Fruit fly (Drosophila melanogaster) whole organism, embryonic: ENCODE data around the gene Myo95E.

Experiments used
- Bgb ChIP-seq: fragments of 200-800 bp; sonication (Bioruptor generic); IDR thresholded peaks from 2 replicates; pipeline ENCODE4 v1.3.6; 2022; ENCODE audit warnings: missing biosample characterization, missing genetic modification characterization; ENCODE audit not compliant: partially characterized antibody
- Blimp-1 ChIP-seq: fragments of 200-800 bp; sonication (Bioruptor generic); optimal IDR thresholded peaks from 3 replicates; lab custom pipeline; 2018; ENCODE audit warnings: missing biosample characterization, missing genetic modification characterization, mild to moderate bottlenecking, moderate library complexity, missing genetic modification reagents
- CG13287 ChIP-seq: fragments of 200-800 bp; sonication (Bioruptor generic); IDR thresholded peaks from 2 replicates; pipeline ENCODE4 v1.3.6; 2022; ENCODE audit warnings: missing biosample characterization, missing genetic modification characterization; ENCODE audit not compliant: partially characterized antibody
- CG15269 ChIP-seq: fragments of 200-800 bp; sonication (Bioruptor generic); optimal IDR thresholded peaks from 2 replicates; lab custom pipeline; 2018; ENCODE audit warnings: missing biosample characterization, mild to moderate bottlenecking, missing genetic modification characterization, moderate library complexity
- CG1792 ChIP-seq: fragments of 200-800 bp; sonication (Bioruptor generic); optimal IDR thresholded peaks from 2 replicates; lab custom pipeline; 2016; ENCODE audit warnings: missing biosample characterization, missing genetic modification characterization
- CG18262 ChIP-seq: fragments of 200-800 bp; optimal IDR thresholded peaks from 3 replicates; lab custom pipeline; 2019; ENCODE audit warnings: missing biosample characterization, mild to moderate bottlenecking, missing genetic modification characterization, moderate library complexity
- CG2889 ChIP-seq: fragments of 200-800 bp; sonication (Bioruptor generic); IDR thresholded peaks from 3 replicates; pipeline ENCODE4 v1.3.6; 2022; ENCODE audit warnings: missing biosample characterization, missing genetic modification characterization
- CG3726 ChIP-seq: fragments of 200-800 bp; sonication (Bioruptor generic); IDR thresholded peaks from 3 replicates; pipeline ENCODE4, ENCODE4 v1.3.6; 2022; ENCODE audit warnings: missing biosample characterization, missing genetic modification characterization
- CG4328 ChIP-seq: fragments of 200-800 bp; sonication (Bioruptor generic); optimal IDR thresholded peaks from 3 replicates; lab custom pipeline; 2017; ENCODE audit warnings: missing biosample characterization, missing genetic modification reagents, missing genetic modification characterization
- CG4360 ChIP-seq: fragments of 200-800 bp; sonication (Bioruptor generic); IDR thresholded peaks from 2 replicates; pipeline ENCODE4 v1.3.6; 2022; ENCODE audit warnings: missing biosample characterization, missing genetic modification characterization
- CG4820 ChIP-seq: fragments of 200-800 bp; sonication (Bioruptor generic); optimal IDR thresholded peaks from 3 replicates; lab custom pipeline; 2016; ENCODE audit warnings: missing biosample characterization, missing genetic modification characterization
- CG7928 ChIP-seq: fragments of 200-800 bp; sonication (Bioruptor generic); optimal IDR thresholded peaks from 2 replicates; lab custom pipeline; 2017; ENCODE audit warnings: missing biosample characterization, mild to moderate bottlenecking, missing genetic modification characterization
- CG8089 ChIP-seq: fragments of 200-800 bp; sonication (Bioruptor generic); optimal IDR thresholded peaks from 3 replicates; lab custom pipeline; 2016; ENCODE audit warnings: missing biosample characterization, missing genetic modification characterization
- CG8290 ChIP-seq, 3 experiments: fragments of 200-800 bp; sonication (Bioruptor generic); optimal IDR thresholded peaks; 2 replicates each; lab custom pipeline; 2016 to 2019; ENCODE audit warnings: missing biosample characterization in 3 of 3, missing genetic modification characterization in 3 of 3, mild to moderate bottlenecking in 2 of 3, moderate library complexity in 1 of 3
- D19B ChIP-seq: fragments of 200-800 bp; sonication (Bioruptor generic); optimal IDR thresholded peaks from 2 replicates; lab custom pipeline; 2017; ENCODE audit warnings: missing biosample characterization, mild to moderate bottlenecking, missing genetic modification characterization
- E2f1 ChIP-seq: fragments of 200-800 bp; sonication (Bioruptor generic); IDR thresholded peaks from 2 replicates; pipeline ENCODE4 v1.3.6; 2022; ENCODE audit warnings: missing biosample characterization, missing genetic modification characterization
- E2f2 ChIP-seq: fragments of 200-800 bp; sonication (Bioruptor generic); IDR thresholded peaks from 2 replicates; pipeline ENCODE4 v1.3.6; 2022; ENCODE audit warnings: missing biosample characterization, missing genetic modification characterization
- Gsc ChIP-seq: fragments of 200-800 bp; sonication (Bioruptor generic); IDR thresholded peaks from 2 replicates; pipeline ENCODE4 v1.3.6; 2022; ENCODE audit warnings: missing biosample characterization, missing genetic modification characterization
- Gug ChIP-seq: fragments of 200-800 bp; sonication (Bioruptor generic); IDR thresholded peaks from 4 replicates; pipeline ENCODE4 v1.3.6; 2022; ENCODE audit warnings: missing biosample characterization, missing genetic modification characterization
- HHEX ChIP-seq: fragments of 200-800 bp; sonication (Bioruptor generic); optimal IDR thresholded peaks from 3 replicates; lab custom pipeline; 2017; ENCODE audit warnings: missing biosample characterization, mild to moderate bottlenecking, missing genetic modification characterization, missing genetic modification reagents
- Hey ChIP-seq: fragments of 200-800 bp; sonication (Bioruptor generic); optimal IDR thresholded peaks from 3 replicates; lab custom pipeline; 2018; ENCODE audit warnings: missing biosample characterization, mild to moderate bottlenecking, missing genetic modification characterization
- HmgZ ChIP-seq: fragments of 200-800 bp; sonication (Bioruptor generic); optimal IDR thresholded peaks from 2 replicates; lab custom pipeline; 2018; ENCODE audit warnings: missing biosample characterization, mild to moderate bottlenecking, missing genetic modification characterization
- Lim3 ChIP-seq: fragments of 200-800 bp; sonication (Bioruptor generic); IDR thresholded peaks from 2 replicates; pipeline ENCODE4 v1.3.6; 2022; ENCODE audit warnings: missing biosample characterization, missing genetic modification characterization
- MESR4 ChIP-seq: fragments of 200-800 bp; sonication (Bioruptor generic); optimal IDR thresholded peaks from 2 replicates; lab custom pipeline; 2018; ENCODE audit warnings: missing biosample characterization, mild to moderate bottlenecking, missing genetic modification characterization, moderate library complexity
- Max ChIP-seq: fragments of 200-800 bp; sonication (Bioruptor generic); optimal IDR thresholded peaks from 2 replicates; lab custom pipeline; 2016; ENCODE audit warnings: missing biosample characterization, mild to moderate bottlenecking, missing genetic modification characterization
- Mes4 ChIP-seq: fragments of 200-800 bp; sonication (Bioruptor generic); optimal IDR thresholded peaks from 2 replicates; lab custom pipeline; 2016; ENCODE audit warnings: missing biosample characterization, missing genetic modification characterization
- Myb ChIP-seq: fragments of 200-800 bp; sonication (Bioruptor generic); optimal IDR thresholded peaks from 2 replicates; lab custom pipeline; 2016; ENCODE audit warnings: missing biosample characterization, missing genetic modification characterization
- Oli ChIP-seq: fragments of 200-800 bp; sonication (Bioruptor generic); optimal IDR thresholded peaks from 2 replicates; lab custom pipeline; 2018; ENCODE audit warnings: missing biosample characterization, mild to moderate bottlenecking, missing genetic modification characterization, moderate library complexity
- Side ChIP-seq: fragments of 200-800 bp; sonication (Bioruptor generic); optimal IDR thresholded peaks from 2 replicates; lab custom pipeline; 2016; ENCODE audit warnings: missing biosample characterization, missing genetic modification characterization
- TFAM ChIP-seq: fragments of 200-800 bp; sonication (Bioruptor generic); optimal IDR thresholded peaks from 2 replicates; lab custom pipeline; 2017; ENCODE audit warnings: missing biosample characterization, missing genetic modification characterization, inconsistent platforms
- btn ChIP-seq: fragments of 200-800 bp; sonication (Bioruptor generic); optimal IDR thresholded peaks from 2 replicates; lab custom pipeline; 2016; ENCODE audit warnings: missing biosample characterization, missing genetic modification characterization
- chinmo ChIP-seq: fragments of 200-800 bp; sonication (Bioruptor generic); IDR thresholded peaks from 4 replicates; pipeline ENCODE4 v1.3.6; 2022; ENCODE audit warnings: missing biosample characterization, missing genetic modification characterization; ENCODE audit not compliant: partially characterized antibody
- crc ChIP-seq: fragments of 200-800 bp; sonication (Bioruptor generic); optimal IDR thresholded peaks from 2 replicates; lab custom pipeline; 2016; ENCODE audit warnings: missing biosample characterization, missing genetic modification characterization
- croc ChIP-seq: fragments of 200-800 bp; sonication (Bioruptor generic); conservative IDR thresholded peaks from 3 replicates; pipeline ENCODE4 v1.3.6; 2022; ENCODE audit warnings: missing biosample characterization, missing genetic modification characterization
- cwo ChIP-seq: fragments of 200-800 bp; sonication (Bioruptor generic); optimal IDR thresholded peaks from 3 replicates; lab custom pipeline; 2017; ENCODE audit warnings: missing biosample characterization, missing genetic modification characterization, mild to moderate bottlenecking, moderate library complexity, missing genetic modification reagents
- dan ChIP-seq: fragments of 200-800 bp; sonication (Bioruptor generic); IDR thresholded peaks from 2 replicates; pipeline ENCODE4 v1.3.6; 2022; ENCODE audit warnings: missing biosample characterization, missing genetic modification characterization
- eve ChIP-seq, 2 experiments: fragments of >200 bp; optimal IDR thresholded peaks; 2 replicates each; lab custom pipeline; 2017; ENCODE audit warnings: missing biosample characterization in 2 of 2, missing genetic modification characterization in 2 of 2
- fu2 ChIP-seq: fragments of 200-800 bp; sonication (Bioruptor generic); optimal IDR thresholded peaks from 2 replicates; lab custom pipeline; 2016; ENCODE audit warnings: missing biosample characterization, missing genetic modification characterization
- gsb ChIP-seq: fragments of 200-800 bp; sonication (Bioruptor generic); IDR thresholded peaks from 2 replicates; pipeline ENCODE4 v1.3.6; 2022; ENCODE audit warnings: missing biosample characterization, missing genetic modification characterization
- hth ChIP-seq: fragments of >200 bp; optimal IDR thresholded peaks from 2 replicates; lab custom pipeline; 2017; ENCODE audit warnings: inconsistent platforms
- jing ChIP-seq: fragments of 200-800 bp; sonication (Bioruptor generic); optimal IDR thresholded peaks from 2 replicates; lab custom pipeline; 2018; ENCODE audit warnings: missing biosample characterization, mild to moderate bottlenecking, missing genetic modification characterization
- nom ChIP-seq: fragments of 200-800 bp; sonication (Bioruptor generic); optimal IDR thresholded peaks from 2 replicates; lab custom pipeline; 2017; ENCODE audit warnings: missing biosample characterization, missing genetic modification characterization, mild to moderate bottlenecking, moderate library complexity, missing genetic modification reagents
- org-1 ChIP-seq: fragments of 200-800 bp; sonication (Bioruptor generic); optimal IDR thresholded peaks from 2 replicates; lab custom pipeline; 2017; ENCODE audit warnings: missing biosample characterization, missing genetic modification characterization
- pan ChIP-seq, 4 experiments: fragments of >200 bp in 3 of 4; fragments of 200-800 bp in 1 of 4; sonication (Bioruptor generic) in 1 of 4; optimal IDR thresholded peaks in 3 of 4; IDR thresholded peaks in 1 of 4; 2 replicates each; pipeline versions ENCODE4 v1.3.6 to Lab custom; 2017 to 2022; ENCODE audit warnings: missing biosample characterization in 2 of 4, missing genetic modification characterization in 2 of 4, mixed read lengths in 1 of 4
- psq ChIP-seq: fragments of 200-800 bp; sonication (Bioruptor generic); optimal IDR thresholded peaks from 2 replicates; lab custom pipeline; 2017; ENCODE audit warnings: missing biosample characterization, missing genetic modification characterization
- sqz ChIP-seq: fragments of 200-800 bp; sonication (Bioruptor generic); optimal IDR thresholded peaks from 3 replicates; lab custom pipeline; 2018; ENCODE audit warnings: missing biosample characterization, mild to moderate bottlenecking, missing genetic modification characterization
- sr ChIP-seq: fragments of 200-800 bp; sonication (Bioruptor generic); IDR thresholded peaks from 3 replicates; pipeline ENCODE4 v1.3.6; 2022; ENCODE audit warnings: missing biosample characterization, missing genetic modification characterization
- sug ChIP-seq: fragments of 200-800 bp; optimal IDR thresholded peaks from 2 replicates; lab custom pipeline; 2019; ENCODE audit warnings: missing biosample characterization, mild to moderate bottlenecking, missing genetic modification characterization, moderate library complexity
- tx ChIP-seq: fragments of 200-800 bp; sonication (Bioruptor generic); optimal IDR thresholded peaks from 2 replicates; lab custom pipeline; 2016; ENCODE audit warnings: missing biosample characterization, missing genetic modification characterization

Gene Myo95E

DNA sequence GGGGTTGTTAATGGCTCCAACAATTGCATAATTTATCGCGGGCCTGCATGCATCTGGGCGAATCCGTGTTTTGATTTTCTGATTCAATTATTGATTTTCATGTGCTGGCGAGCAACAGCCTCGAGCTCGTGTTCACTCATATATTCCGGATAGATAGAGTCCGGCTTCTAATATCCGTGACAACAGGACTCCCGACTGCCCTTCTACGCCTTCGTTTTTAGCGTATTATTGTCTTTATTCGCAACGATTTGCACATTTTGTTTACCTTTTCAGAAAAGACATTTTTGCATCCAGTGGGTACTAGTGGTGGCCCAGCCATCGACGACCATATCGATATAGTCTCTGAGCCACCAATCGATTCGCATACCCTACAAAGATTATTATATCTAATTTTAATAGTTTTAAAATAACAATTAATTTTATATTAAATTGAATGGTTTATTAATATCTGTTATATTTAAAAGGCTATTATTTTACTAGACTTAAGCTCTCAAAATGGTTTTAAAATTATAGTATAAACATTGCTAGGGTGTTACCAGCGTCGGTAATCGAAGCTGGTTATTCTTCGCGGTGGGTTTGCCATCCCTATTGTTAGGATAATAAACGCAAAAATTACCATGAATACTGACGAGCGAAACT lies at the start of gene Myo95E, which contains the start of gene TBC1d7 (continued):
- peak; percentile 45; the same call in 1 of the 2 replicates for TF ChIP-seq Bgb (GFP tag; lab: Robert Waterston, UW)
- TF ChIP-seq Blimp-1: no peak
- peak; percentile 82 for TF ChIP-seq CG4820
- TF ChIP-seq CG4360 (GFP tag; lab: Robert Waterston, UW): peak; percentile 66
- peak; percentile 76 for TF ChIP-seq cwo (GFP tag; lab: Kevin White, UChicago)
- TF ChIP-seq Hey (tag; lab: Kevin White, UChicago): no peak
- peak; percentile 98 for TF ChIP-seq D19B (GFP tag; lab: Kevin White, UChicago)
- no peak for TF ChIP-seq eve (GFP tag; optimal IDR thresholded peaks at IDR 0.05; lab: Kevin White, UChicago)
- no peak for TF ChIP-seq crc (GFP tag; lab: Kevin White, UChicago)
- TF ChIP-seq CG1792 (GFP tag; lab: Kevin White, UChicago): no peak
- peak in 1 of 2 experiments; percentile 36 for TF ChIP-seq pan (optimal IDR thresholded peaks at IDR 0.05; lab: Kevin White, UChicago)
- TF ChIP-seq pan (GFP tag; optimal IDR thresholded peaks at IDR 0.05 in 1 of 2, IDR thresholded peaks at IDR 0.05 in 1 of 2): peak in 1 of 2 experiments; percentile 96
- peak; percentile 85 for TF ChIP-seq HmgZ (tag; lab: Kevin White, UChicago)
- peak; percentile 75 for TF ChIP-seq HHEX (GFP tag; lab: Kevin White, UChicago)
- TF ChIP-seq CG8290 (GFP tag; optimal IDR thresholded peaks at IDR 0.05; lab: Kevin White, UChicago): no peak
- no peak for TF ChIP-seq CG8290 (tag; optimal IDR thresholded peaks at IDR 0.05; lab: Kevin White, UChicago)
- peak; percentile 83 for TF ChIP-seq Oli (tag; lab: Kevin White, UChicago)
- TF ChIP-seq sug: peak; percentile 86
- TF ChIP-seq CG2889 (GFP tag; lab: Robert Waterston, UW): peak; percentile 82
- TF ChIP-seq Lim3: peak; percentile 85
- TF ChIP-seq CG7928: peak; percentile 69
- TF ChIP-seq sqz: no peak
- TF ChIP-seq sr (GFP tag; lab: Robert Waterston, UW): peak; percentile 39; the same call in 1 of the 3 replicates
- no peak for TF ChIP-seq TFAM (GFP tag; lab: Kevin White, UChicago)
- peak; percentile 89 for TF ChIP-seq CG3726
- TF ChIP-seq hth (lab: Kevin White, UChicago): no peak
- peak; percentile 54 for TF ChIP-seq CG4328 (GFP tag; lab: Kevin White, UChicago)
- no peak for TF ChIP-seq CG8089 (GFP tag; lab: Kevin White, UChicago)
- peak; percentile 48 for TF ChIP-seq nom (GFP tag; lab: Kevin White, UChicago)
- TF ChIP-seq Gug: peak; percentile 88; the same call in 3 of the 4 replicates
- peak; percentile 89 for TF ChIP-seq gsb (GFP tag; lab: Robert Waterston, UW)
- TF ChIP-seq Mes4 (GFP tag; lab: Kevin White, UChicago): no peak
- no peak for TF ChIP-seq Side
- TF ChIP-seq MESR4 (GFP tag; lab: Kevin White, UChicago): peak; percentile 29
- peak; percentile 7 for TF ChIP-seq tx (GFP tag; lab: Kevin White, UChicago)
- peak; percentile 71 for TF ChIP-seq E2f2 (GFP tag; lab: Robert Waterston, UW)
- TF ChIP-seq E2f1 (GFP tag; lab: Robert Waterston, UW): peak; percentile 93
- no peak for TF ChIP-seq chinmo (GFP tag; lab: Robert Waterston, UW)
- peak; percentile 93 for TF ChIP-seq croc (GFP tag; lab: Robert Waterston, UW)
- peak; percentile 82 for TF ChIP-seq CG13287 (GFP tag; lab: Robert Waterston, UW)
- no peak for TF ChIP-seq fu2 (GFP tag; lab: Kevin White, UChicago)
- TF ChIP-seq org-1: peak; percentile 67
- TF ChIP-seq psq (GFP tag; lab: Kevin White, UChicago): peak; percentile 35
- TF ChIP-seq Max (GFP tag; lab: Kevin White, UChicago): peak; percentile 85
- no peak for TF ChIP-seq jing (GFP tag; lab: Kevin White, UChicago)
- peak; percentile 7 for TF ChIP-seq Myb (GFP tag; lab: Kevin White, UChicago)
- peak; percentile 91 for TF ChIP-seq CG15269 (tag; lab: Kevin White, UChicago)
- TF ChIP-seq Gsc (GFP tag; lab: Robert Waterston, UW): peak; percentile 69; the same call in 1 of the 2 replicates
- peak; percentile 68 for TF ChIP-seq dan (GFP tag; lab: Robert Waterston, UW)
- peak; percentile 90 for TF ChIP-seq CG18262 (tag; lab: Kevin White, UChicago)
- TF ChIP-seq btn (GFP tag; lab: Kevin White, UChicago): no peak
